Worm (Caenorhabditis elegans): Measurements from ENCODE around the gene zag-1.

- TF ChIP-seq rpc-1 (optimal IDR thresholded peaks at IDR 0.05) (no peak), rpc-1 (tag; optimal IDR thresholded peaks at IDR 0.05) (no peak), let-526 (GFP tag; IDR thresholded peaks at IDR 0.05) (no peak), F49E8.2 (tag; optimal IDR thresholded peaks at IDR 0.05; ENCODE audit: insufficient read depth) (no peak), mel-28 (tag; optimal IDR thresholded peaks at IDR 0.05; ENCODE audit: borderline replicate concordance) (no peak), F57A8.1 (GFP tag; optimal IDR thresholded peaks at IDR 0.05) (no peak), sdz-38 (tag; optimal IDR thresholded peaks at IDR 0.05) (no peak), unc-62 (GFP tag; optimal IDR thresholded peaks at IDR 0.05) (no peak), lsy-27 (tag; optimal IDR thresholded peaks at IDR 0.05; ENCODE audit: borderline replicate concordance, insufficient read depth) (no peak)
Measured at ce11 chrIV:3820133-3820532, 35.5 kb upstream of the zag-1 start.

Data from whole organism, young adult.